Fruit fly (Drosophila melanogaster): Measurements from ENCODE around the gene CG9377.

Gene CG9377

dm6 chr2L:13366109-13366747 lies 4.9 kb upstream of the CG9377 start, which contains the start of the genes Nnp-1 and Grx3 (continued):
- TF ChIP-seq CG10669 (GFP tag; optimal IDR thresholded peaks at IDR 0.05) (no peak), CG3032 (tag; optimal IDR thresholded peaks at IDR 0.05) (no peak), CG10631 (GFP tag; optimal IDR thresholded peaks at IDR 0.05) (peak; percentile 57), Lpt (GFP tag; optimal IDR thresholded peaks at IDR 0.05) (no peak), fd59A (GFP tag; optimal IDR thresholded peaks at IDR 0.05) (no peak), dac (GFP tag; optimal IDR thresholded peaks at IDR 0.05) (no peak), pdm3 (GFP tag; optimal IDR thresholded peaks at IDR 0.05) (no peak), lz (GFP tag; optimal IDR thresholded peaks at IDR 0.05) (peak; percentile 48), CG6163 (GFP tag; IDR thresholded peaks at IDR 0.05) (no peak), fkh (GFP tag; optimal IDR thresholded peaks at IDR 0.05) (no peak), Eip75B (GFP tag; optimal IDR thresholded peaks at IDR 0.05) (no peak), OdsH (GFP tag; optimal IDR thresholded peaks at IDR 0.05) (no peak), Hr39 (GFP tag; optimal IDR thresholded peaks at IDR 0.05) (peak; percentile 45), CG34406 (GFP tag; optimal IDR thresholded peaks at IDR 0.05) (peak; percentile 43), achi (GFP tag; optimal IDR thresholded peaks at IDR 0.05) (peak; percentile 52), Met (GFP tag; optimal IDR thresholded peaks at IDR 0.05) (no peak), CG6276 (GFP tag; optimal IDR thresholded peaks at IDR 0.05) (no peak), Ets96B (tag; optimal IDR thresholded peaks at IDR 0.05) (no peak), svp (GFP tag) (no peak), CG3919 (GFP tag; optimal IDR thresholded peaks at IDR 0.05) (no peak), CG32006 (GFP tag; optimal IDR thresholded peaks at IDR 0.05) (no peak), CG1621 (tag; optimal IDR thresholded peaks at IDR 0.05) (peak; percentile 75), fd85E (GFP tag; optimal IDR thresholded peaks at IDR 0.05) (no peak), ss (GFP tag; optimal IDR thresholded peaks at IDR 0.05) (no peak), esn (GFP tag; optimal IDR thresholded peaks at IDR 0.05) (no peak), Hr38 (GFP tag; optimal IDR thresholded peaks at IDR 0.05) (no peak), topi (GFP tag; optimal IDR thresholded peaks at IDR 0.05) (no peak), CG8632 (GFP tag; optimal IDR thresholded peaks at IDR 0.05) (no peak), CG15336 (GFP tag; IDR thresholded peaks at IDR 0.05) (no peak), CG7368 (GFP tag; optimal IDR thresholded peaks at IDR 0.05) (no peak), CG4318 (GFP tag; optimal IDR thresholded peaks at IDR 0.05) (no peak)

- TF ChIP-seq Sox15 (GFP tag; optimal IDR thresholded peaks at IDR 0.05): no peak
- TF ChIP-seq CG16779 (tag; optimal IDR thresholded peaks at IDR 0.05): no peak
- no peak for TF ChIP-seq net (GFP tag; optimal IDR thresholded peaks at IDR 0.05)
- TF ChIP-seq Eip75B (GFP tag; optimal IDR thresholded peaks at IDR 0.05): no peak
- TF ChIP-seq dac (GFP tag; optimal IDR thresholded peaks at IDR 0.05): no peak
- no peak for TF ChIP-seq Sox102F (GFP tag; optimal IDR thresholded peaks at IDR 0.05)
- TF ChIP-seq CG8119 (GFP tag; IDR thresholded peaks at IDR 0.05): no peak
- no peak for TF ChIP-seq Blimp-1 (GFP tag; optimal IDR thresholded peaks at IDR 0.05)
- no peak for TF ChIP-seq CG10669 (GFP tag; optimal IDR thresholded peaks at IDR 0.05)
- TF ChIP-seq ss (GFP tag; optimal IDR thresholded peaks at IDR 0.05): no peak
- no peak for TF ChIP-seq Met (GFP tag; optimal IDR thresholded peaks at IDR 0.05)
- TF ChIP-seq Sox14 (GFP tag; optimal IDR thresholded peaks at IDR 0.05): no peak
- TF ChIP-seq pdm3 (GFP tag; optimal IDR thresholded peaks at IDR 0.05): no peak
- no peak for TF ChIP-seq CG6276 (GFP tag; optimal IDR thresholded peaks at IDR 0.05)
- no peak for TF ChIP-seq eg (GFP tag; IDR thresholded peaks at IDR 0.05)
- no peak for TF ChIP-seq CG11902 (GFP tag; optimal IDR thresholded peaks at IDR 0.05)
- no peak for TF ChIP-seq CG11762 (GFP tag; optimal IDR thresholded peaks at IDR 0.05; ENCODE audit: insufficient read depth)
Measured at dm6 chr2L:13362953-13363352, 1.6 kb upstream of the CG9377 start.

All from whole organism, prepupa.